Fruit fly (Drosophila melanogaster) whole organism, embryonic: ENCODE data around the gene Ns4.

ENCODE experiments used
- Bgb ChIP-seq: fragments of 200-800 bp; sonication (Bioruptor generic); IDR thresholded peaks from 2 replicates; pipeline ENCODE4 v1.3.6; 2022; ENCODE audit warnings: missing biosample characterization, missing genetic modification characterization; ENCODE audit not compliant: partially characterized antibody
- CG10462 ChIP-seq: fragments of 200-800 bp; sonication (Bioruptor generic); optimal IDR thresholded peaks from 2 replicates; lab custom pipeline; 2016; ENCODE audit warnings: missing biosample characterization, missing genetic modification characterization
- CG14710 ChIP-seq: fragments of 200-800 bp; sonication (Bioruptor generic); optimal IDR thresholded peaks from 3 replicates; lab custom pipeline; 2019; ENCODE audit warnings: missing biosample characterization, mild to moderate bottlenecking, missing genetic modification characterization, moderate library complexity
- CG14860 ChIP-seq: fragments of 200-800 bp; sonication (Bioruptor generic); IDR thresholded peaks from 3 replicates; pipeline ENCODE4 v1.3.6; 2022; ENCODE audit warnings: missing biosample characterization, missing genetic modification characterization; ENCODE audit not compliant: partially characterized antibody
- CG1602 ChIP-seq: fragments of 200-800 bp; sonication (Bioruptor generic); optimal IDR thresholded peaks from 3 replicates; lab custom pipeline; 2016; ENCODE audit warnings: missing biosample characterization, missing genetic modification characterization
- CG3065 ChIP-seq: fragments of 200-800 bp; sonication (Bioruptor generic); optimal IDR thresholded peaks from 2 replicates; lab custom pipeline; 2016; ENCODE audit warnings: missing biosample characterization, missing genetic modification characterization
- CG4404 ChIP-seq: fragments of 200-800 bp; sonication (Bioruptor generic); IDR thresholded peaks from 2 replicates; pipeline ENCODE4 v1.3.6; 2022; ENCODE audit warnings: missing biosample characterization, missing genetic modification characterization
- CG5953 ChIP-seq: fragments of 200-800 bp; sonication (Bioruptor generic); IDR thresholded peaks from 2 replicates; pipeline ENCODE4 v1.3.6; 2022; ENCODE audit warnings: missing biosample characterization, missing genetic modification characterization
- CG6654 ChIP-seq: fragments of 200-800 bp; sonication (Bioruptor generic); optimal IDR thresholded peaks from 2 replicates; lab custom pipeline; 2017; ENCODE audit warnings: missing biosample characterization, mild to moderate bottlenecking, missing genetic modification characterization
- CG6813 ChIP-seq: fragments of 200-800 bp; sonication (Bioruptor generic); optimal IDR thresholded peaks from 2 replicates; lab custom pipeline; 2017; ENCODE audit warnings: missing biosample characterization, missing genetic modification characterization, mild to moderate bottlenecking, moderate library complexity, missing genetic modification reagents
- CG7987 ChIP-seq: fragments of 200-800 bp; sonication (Bioruptor generic); optimal IDR thresholded peaks from 2 replicates; lab custom pipeline; 2018; ENCODE audit warnings: missing biosample characterization, mild to moderate bottlenecking, missing genetic modification characterization, moderate library complexity
- CG8089 ChIP-seq: fragments of 200-800 bp; sonication (Bioruptor generic); optimal IDR thresholded peaks from 3 replicates; lab custom pipeline; 2016; ENCODE audit warnings: missing biosample characterization, missing genetic modification characterization
- CG8765 ChIP-seq: fragments of 200-800 bp; sonication (Bioruptor generic); IDR thresholded peaks from 2 replicates; pipeline ENCODE4 v1.3.6; 2022; ENCODE audit warnings: missing biosample characterization, missing genetic modification characterization
- CG9876 ChIP-seq: fragments of 200-800 bp; sonication (Bioruptor generic); optimal IDR thresholded peaks from 2 replicates; lab custom pipeline; 2016; ENCODE audit warnings: missing biosample characterization, missing genetic modification characterization
- CTCF ChIP-seq: fragments of 200-800 bp; sonication (Bioruptor generic); optimal IDR thresholded peaks from 2 replicates; lab custom pipeline; 2017; ENCODE audit warnings: missing biosample characterization, mild to moderate bottlenecking, missing genetic modification characterization, moderate library complexity
- CoRest ChIP-seq: fragments of 200-800 bp; sonication (Bioruptor generic); optimal IDR thresholded peaks from 3 replicates; lab custom pipeline; 2018; ENCODE audit warnings: missing biosample characterization, mild to moderate bottlenecking, missing genetic modification characterization, moderate library complexity
- D19A ChIP-seq: fragments of 200-800 bp; optimal IDR thresholded peaks from 3 replicates; lab custom pipeline; 2019; ENCODE audit warnings: missing biosample characterization, mild to moderate bottlenecking, missing genetic modification characterization, moderate library complexity
- Dad ChIP-seq: fragments of 200-800 bp; sonication (Bioruptor generic); optimal IDR thresholded peaks from 3 replicates; lab custom pipeline; 2016; ENCODE audit warnings: missing biosample characterization, missing genetic modification characterization
- Dek ChIP-seq: fragments of 200-800 bp; sonication (Bioruptor generic); optimal IDR thresholded peaks from 3 replicates; lab custom pipeline; 2019; ENCODE audit warnings: missing biosample characterization, mild to moderate bottlenecking, missing genetic modification characterization, moderate library complexity
- Doc3 ChIP-seq: fragments of 200-800 bp; sonication (Bioruptor generic); IDR thresholded peaks from 3 replicates; pipeline ENCODE4 v1.3.6; 2022; ENCODE audit warnings: missing biosample characterization, missing genetic modification characterization; ENCODE audit not compliant: partially characterized antibody
- Gug ChIP-seq: fragments of 200-800 bp; sonication (Bioruptor generic); IDR thresholded peaks from 4 replicates; pipeline ENCODE4 v1.3.6; 2022; ENCODE audit warnings: missing biosample characterization, missing genetic modification characterization
- HLH3B ChIP-seq: fragments of 200-800 bp; sonication (Bioruptor generic); IDR thresholded peaks from 2 replicates; pipeline ENCODE4 v1.3.6; 2022; ENCODE audit warnings: missing biosample characterization, missing genetic modification characterization
- Hey ChIP-seq: fragments of 200-800 bp; sonication (Bioruptor generic); optimal IDR thresholded peaks from 3 replicates; lab custom pipeline; 2018; ENCODE audit warnings: missing biosample characterization, mild to moderate bottlenecking, missing genetic modification characterization
- Hmr ChIP-seq: fragments of 200-800 bp; sonication (Bioruptor generic); optimal IDR thresholded peaks from 3 replicates; lab custom pipeline; 2017; ENCODE audit warnings: mild to moderate bottlenecking, missing biosample characterization, missing genetic modification reagents, missing genetic modification characterization
- Lim3 ChIP-seq: fragments of 200-800 bp; sonication (Bioruptor generic); IDR thresholded peaks from 2 replicates; pipeline ENCODE4 v1.3.6; 2022; ENCODE audit warnings: missing biosample characterization, missing genetic modification characterization
- MBD-R2 ChIP-seq: fragments of 200-800 bp; sonication (Bioruptor generic); IDR thresholded peaks from 2 replicates; pipeline ENCODE4 v1.3.6; 2022; ENCODE audit warnings: missing biosample characterization, missing genetic modification characterization
- PHDP ChIP-seq: fragments of 200-800 bp; sonication (Bioruptor generic); optimal IDR thresholded peaks from 3 replicates; lab custom pipeline; 2018; ENCODE audit warnings: missing biosample characterization, mild to moderate bottlenecking, missing genetic modification characterization, moderate library complexity
- Six4 ChIP-seq: fragments of 200-800 bp; sonication (Bioruptor generic); optimal IDR thresholded peaks from 2 replicates; lab custom pipeline; 2016; ENCODE audit warnings: missing biosample characterization, missing genetic modification characterization
- Spps ChIP-seq: fragments of 200-800 bp; sonication (Bioruptor generic); optimal IDR thresholded peaks from 2 replicates; lab custom pipeline; 2018; ENCODE audit warnings: missing biosample characterization, mild to moderate bottlenecking, missing genetic modification characterization
- Vsx1 ChIP-seq: fragments of 200-800 bp; sonication (Bioruptor generic); optimal IDR thresholded peaks from 2 replicates; lab custom pipeline; 2017; ENCODE audit warnings: missing biosample characterization, mild to moderate bottlenecking, missing genetic modification characterization, missing genetic modification reagents
- ato ChIP-seq: fragments of 200-800 bp; sonication (Bioruptor generic); IDR thresholded peaks from 2 replicates; pipeline ENCODE4 v1.3.6; 2022; ENCODE audit warnings: missing biosample characterization, missing genetic modification characterization; ENCODE audit not compliant: partially characterized antibody
- az2 ChIP-seq: fragments of 200-800 bp; sonication (Bioruptor generic); optimal IDR thresholded peaks from 3 replicates; lab custom pipeline; 2016; ENCODE audit warnings: missing biosample characterization, missing genetic modification characterization
- chm ChIP-seq: fragments of 200-800 bp; sonication (Bioruptor generic); IDR thresholded peaks from 2 replicates; pipeline ENCODE4 v1.3.6; 2022; ENCODE audit warnings: missing biosample characterization, missing genetic modification characterization
- emc ChIP-seq: fragments of 200-800 bp; sonication (Bioruptor generic); optimal IDR thresholded peaks from 2 replicates; lab custom pipeline; 2016; ENCODE audit warnings: missing biosample characterization, missing genetic modification characterization
- en ChIP-seq: fragments of 200-800 bp; sonication (Bioruptor generic); optimal IDR thresholded peaks from 2 replicates; lab custom pipeline; 2016; ENCODE audit warnings: missing biosample characterization, missing genetic modification characterization
- fd102C ChIP-seq: fragments of 200-800 bp; sonication (Bioruptor generic); optimal IDR thresholded peaks from 2 replicates; lab custom pipeline; 2018; ENCODE audit warnings: missing biosample characterization, mild to moderate bottlenecking, missing genetic modification characterization, moderate library complexity
- gce ChIP-seq: fragments of 200-800 bp; sonication (Bioruptor generic); IDR thresholded peaks from 3 replicates; pipeline ENCODE4 v1.3.6; 2022; ENCODE audit warnings: missing biosample characterization, missing genetic modification characterization
- grn ChIP-seq: fragments of 200-800 bp; sonication (Bioruptor generic); optimal IDR thresholded peaks from 3 replicates; lab custom pipeline; 2017; ENCODE audit warnings: missing biosample characterization, missing genetic modification characterization
- hb ChIP-seq: fragments of 200-800 bp; sonication (Bioruptor generic); IDR thresholded peaks from 3 replicates; pipeline ENCODE4 v1.3.6; 2022; ENCODE audit warnings: missing biosample characterization, missing genetic modification characterization; ENCODE audit not compliant: partially characterized antibody
- inv ChIP-seq: fragments of 200-800 bp; sonication (Bioruptor generic); IDR thresholded peaks from 2 replicates; pipeline ENCODE4 v1.3.6; 2022; ENCODE audit warnings: missing biosample characterization, missing genetic modification characterization; ENCODE audit not compliant: partially characterized antibody
- jing ChIP-seq: fragments of 200-800 bp; sonication (Bioruptor generic); optimal IDR thresholded peaks from 2 replicates; lab custom pipeline; 2018; ENCODE audit warnings: missing biosample characterization, mild to moderate bottlenecking, missing genetic modification characterization
- lilli ChIP-seq: fragments of 200-800 bp; sonication (Bioruptor generic); optimal IDR thresholded peaks from 3 replicates; lab custom pipeline; 2016; ENCODE audit warnings: missing biosample characterization, missing genetic modification characterization
- nerfin-2 ChIP-seq: fragments of 200-800 bp; sonication (Bioruptor generic); IDR thresholded peaks from 2 replicates; pipeline ENCODE4 v1.3.6; 2022; ENCODE audit warnings: missing biosample characterization, missing genetic modification characterization; ENCODE audit not compliant: partially characterized antibody
- p53 ChIP-seq: fragments of 200-800 bp; sonication (Bioruptor generic); optimal IDR thresholded peaks from 2 replicates; lab custom pipeline; 2016; ENCODE audit warnings: missing biosample characterization, missing genetic modification characterization
- pan ChIP-seq, 4 experiments: fragments of >200 bp in 3 of 4; fragments of 200-800 bp in 1 of 4; sonication (Bioruptor generic) in 1 of 4; optimal IDR thresholded peaks in 3 of 4; IDR thresholded peaks in 1 of 4; 2 replicates each; pipeline versions ENCODE4 v1.3.6 to Lab custom; 2017 to 2022; ENCODE audit warnings: missing biosample characterization in 2 of 4, missing genetic modification characterization in 2 of 4, mixed read lengths in 1 of 4
- pum ChIP-seq: fragments of 200-800 bp; sonication (Bioruptor generic); optimal IDR thresholded peaks from 2 replicates; lab custom pipeline; 2016; ENCODE audit warnings: missing biosample characterization, missing genetic modification characterization
- sc ChIP-seq, 3 experiments: fragments of >200 bp in 2 of 3; fragments of 200-800 bp in 1 of 3; sonication (Bioruptor generic) in 1 of 3; optimal IDR thresholded peaks; 2 replicates in 2 of 3; 3 replicates in 1 of 3; lab custom pipeline; 2017; ENCODE audit warnings: mild to moderate bottlenecking in 1 of 3, missing biosample characterization in 1 of 3, missing genetic modification characterization in 1 of 3, missing genetic modification reagents in 1 of 3
- shn ChIP-seq: fragments of 200-800 bp; sonication (Bioruptor generic); optimal IDR thresholded peaks from 3 replicates; lab custom pipeline; 2016; ENCODE audit warnings: missing biosample characterization, missing genetic modification characterization
- vfl ChIP-seq: fragments of 200-800 bp; sonication (Bioruptor generic); optimal IDR thresholded peaks from 2 replicates; lab custom pipeline; 2016; ENCODE audit warnings: missing biosample characterization, missing genetic modification characterization
- zf30C ChIP-seq: fragments of 200-800 bp; sonication (Bioruptor generic); optimal IDR thresholded peaks from 3 replicates; lab custom pipeline; 2018; ENCODE audit warnings: missing biosample characterization, mild to moderate bottlenecking, missing genetic modification characterization

Ns4 gene

DNA sequence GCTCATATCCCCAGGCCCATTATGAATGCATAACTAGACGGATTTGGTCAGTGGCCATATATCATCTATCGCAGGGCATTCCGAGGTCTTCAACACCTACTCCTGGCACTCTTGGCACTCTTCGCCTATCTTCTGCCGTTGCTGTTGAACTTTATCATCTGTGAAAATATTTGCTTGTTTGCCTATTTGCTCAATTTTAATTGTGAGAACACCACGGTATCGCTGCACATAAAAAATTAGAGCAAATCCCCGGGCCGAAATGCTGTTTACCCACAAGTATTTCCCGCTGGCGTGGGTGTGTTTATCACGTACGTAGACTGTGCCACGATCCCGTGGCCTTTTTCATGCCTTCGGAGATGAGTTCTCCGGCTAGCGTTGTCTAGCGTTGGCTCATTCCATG lies 28.5 kb downstream of the Ns4 start (continued):
- peak; percentile 56 for TF ChIP-seq CG14710 (tag; lab: Kevin White, UChicago)
- TF ChIP-seq nerfin-2 (GFP tag; lab: Robert Waterston, UW): no peak
- no peak for TF ChIP-seq CG4404 (GFP tag; lab: Robert Waterston, UW)
- peak; percentile 26 for TF ChIP-seq lilli (GFP tag; lab: Kevin White, UChicago)
- no peak for TF ChIP-seq jing (GFP tag; lab: Kevin White, UChicago)
- TF ChIP-seq D19A (tag; lab: Kevin White, UChicago): peak; percentile 29
- TF ChIP-seq MBD-R2 (GFP tag; lab: Robert Waterston, UW): peak; percentile 20; the same call in 1 of the 2 replicates
- TF ChIP-seq Gug (GFP tag; lab: Robert Waterston, UW): no peak
- TF ChIP-seq Spps (tag; lab: Kevin White, UChicago): no peak
- peak; percentile 13 for TF ChIP-seq CG1602 (GFP tag; lab: Kevin White, UChicago)
- peak; percentile 68 for TF ChIP-seq Vsx1
- TF ChIP-seq emc (GFP tag; lab: Kevin White, UChicago): no peak
- no peak for TF ChIP-seq sc (optimal IDR thresholded peaks at IDR 0.05; lab: Kevin White, UChicago)
- peak; percentile 34 for TF ChIP-seq sc (GFP tag; optimal IDR thresholded peaks at IDR 0.05; lab: Kevin White, UChicago)
- peak; percentile 91 for TF ChIP-seq CG7987 (GFP tag; lab: Kevin White, UChicago)
- peak; percentile 81; the same call in 1 of the 2 replicates for TF ChIP-seq chm
- peak; percentile 16 for TF ChIP-seq az2 (GFP tag; lab: Kevin White, UChicago)
- TF ChIP-seq p53 (GFP tag; lab: Kevin White, UChicago): peak; percentile 31
- no peak for TF ChIP-seq CG3065
- TF ChIP-seq CTCF (GFP tag; lab: Kevin White, UChicago): no peak
- TF ChIP-seq Lim3 (GFP tag; lab: Robert Waterston, UW): no peak
- TF ChIP-seq CG6654 (GFP tag; lab: Kevin White, UChicago): peak; percentile 54
- no peak for TF ChIP-seq pan (optimal IDR thresholded peaks at IDR 0.05; lab: Kevin White, UChicago)
- TF ChIP-seq pan (GFP tag; optimal IDR thresholded peaks at IDR 0.05 in 1 of 2, IDR thresholded peaks at IDR 0.05 in 1 of 2): peak in 1 of 2 experiments; percentile 43
- no peak for TF ChIP-seq CG14860 (GFP tag; lab: Robert Waterston, UW)
- peak; percentile 29 for TF ChIP-seq Six4 (GFP tag; lab: Kevin White, UChicago)
- TF ChIP-seq pum (GFP tag; lab: Kevin White, UChicago): peak; percentile 2
- peak; percentile 54 for TF ChIP-seq PHDP (tag; lab: Kevin White, UChicago)
- peak; percentile 44; the same call in 1 of the 2 replicates for TF ChIP-seq HLH3B
- peak; percentile 53 for TF ChIP-seq Hey (tag; lab: Kevin White, UChicago)
- peak; percentile 49 for TF ChIP-seq Dek
- no peak for TF ChIP-seq CG8765
- no peak for TF ChIP-seq CG9876
- TF ChIP-seq Dad (GFP tag; lab: Kevin White, UChicago): no peak
- no peak for TF ChIP-seq zf30C
- peak; percentile 28 for TF ChIP-seq shn
- TF ChIP-seq CoRest (tag; lab: Kevin White, UChicago): peak; percentile 36
- TF ChIP-seq hb (GFP tag; lab: Robert Waterston, UW): no peak
- TF ChIP-seq grn (GFP tag; lab: Kevin White, UChicago): peak; percentile 49
- TF ChIP-seq Bgb (GFP tag; lab: Robert Waterston, UW): no peak
- TF ChIP-seq fd102C (GFP tag; lab: Kevin White, UChicago): peak; percentile 95
- TF ChIP-seq en (GFP tag; lab: Kevin White, UChicago): peak; percentile 1
- TF ChIP-seq vfl (GFP tag; lab: Kevin White, UChicago): no peak
- TF ChIP-seq CG10462 (GFP tag; lab: Kevin White, UChicago): no peak
- no peak for TF ChIP-seq inv (GFP tag; lab: Robert Waterston, UW)
- TF ChIP-seq Doc3 (GFP tag; lab: Robert Waterston, UW): no peak
- peak; percentile 50 for TF ChIP-seq CG8089
- TF ChIP-seq CG5953 (GFP tag; lab: Robert Waterston, UW): peak; percentile 52; the same call in 1 of the 2 replicates
- peak; percentile 88 for TF ChIP-seq CG6813
- no peak for TF ChIP-seq ato (GFP tag; lab: Robert Waterston, UW)
- TF ChIP-seq gce (GFP tag; lab: Robert Waterston, UW): peak; percentile 69; the same call in 1 of the 3 replicates
- TF ChIP-seq Hmr (GFP tag; lab: Kevin White, UChicago): peak; percentile 82
